Worm (Caenorhabditis elegans): ENCODE data around the gene ins-5.

The ins-5 gene

DNA sequence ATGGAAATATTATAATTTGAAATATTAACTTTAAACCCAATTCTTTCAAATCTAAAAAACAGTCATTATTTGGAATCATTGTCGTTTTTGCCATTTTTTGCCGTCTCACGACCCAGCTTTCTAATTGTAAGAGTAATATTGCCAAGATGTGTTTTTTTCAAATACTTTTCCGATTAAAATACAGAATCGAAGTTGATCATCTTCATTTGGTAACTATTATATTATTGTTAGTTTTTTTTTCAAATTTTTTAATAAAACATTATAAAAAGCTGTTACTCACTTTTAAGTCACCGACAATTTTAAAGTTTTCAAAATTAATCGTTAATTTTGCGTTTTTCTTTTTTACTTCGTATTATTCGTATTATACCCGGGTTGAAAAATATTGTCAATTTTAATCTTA lies at the start of gene ins-5:
Gene ins-5, plus strand, starts transcription at position 301 of the 400 bp plus-strand sequence.
- TF ChIP-seq med-1 (GFP tag; optimal IDR thresholded peaks at IDR 0.05; ENCODE audit: insufficient read depth) (no peak), cog-1 (tag; optimal IDR thresholded peaks at IDR 0.05) (no peak), T22C8.4 (GFP tag; IDR thresholded peaks at IDR 0.05) (no peak), ztf-23 (GFP tag; IDR thresholded peaks at IDR 0.05) (no peak), ztf-29 (GFP tag; IDR thresholded peaks at IDR 0.05) (no peak), flt-1 (GFP tag; IDR thresholded peaks at IDR 0.05) (no peak), klf-2 (GFP tag; conservative IDR thresholded peaks at IDR 0.05) (no peak), ref-1 (GFP tag; conservative IDR thresholded peaks at IDR 0.05) (no peak), tab-1 (GFP tag; IDR thresholded peaks at IDR 0.05) (no peak)

DNA sequence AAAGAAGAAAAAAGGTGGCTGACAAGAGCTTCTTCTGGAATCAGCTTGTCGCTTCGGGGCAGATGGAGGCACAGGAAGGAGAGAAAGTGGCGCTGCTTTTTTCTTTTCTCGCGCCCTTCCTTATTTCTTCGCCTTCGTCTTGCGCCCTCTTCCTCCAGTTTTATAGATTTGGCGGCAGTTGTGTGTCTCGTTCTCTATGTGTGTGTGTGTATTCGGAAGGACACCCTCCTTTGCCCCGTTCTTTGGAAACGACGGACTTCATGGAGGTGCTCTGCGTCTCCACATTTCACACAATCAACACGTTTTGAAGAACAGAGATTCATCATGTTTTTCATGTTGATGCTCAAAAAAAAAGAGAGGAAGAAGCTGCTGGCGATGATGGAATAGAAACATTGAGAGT lies 48.7 kb upstream of the ins-5 start:
- TF ChIP-seq tab-1 (GFP tag; IDR thresholded peaks at IDR 0.05) (0 out of 2 replicates have a peak, but pooled peaks have one; percentile 19), cog-1 (tag; optimal IDR thresholded peaks at IDR 0.05) (no peak), med-1 (GFP tag; optimal IDR thresholded peaks at IDR 0.05; ENCODE audit: insufficient read depth) (no peak), klf-2 (GFP tag; conservative IDR thresholded peaks at IDR 0.05) (no peak), ztf-23 (GFP tag; IDR thresholded peaks at IDR 0.05) (no peak)

DNA sequence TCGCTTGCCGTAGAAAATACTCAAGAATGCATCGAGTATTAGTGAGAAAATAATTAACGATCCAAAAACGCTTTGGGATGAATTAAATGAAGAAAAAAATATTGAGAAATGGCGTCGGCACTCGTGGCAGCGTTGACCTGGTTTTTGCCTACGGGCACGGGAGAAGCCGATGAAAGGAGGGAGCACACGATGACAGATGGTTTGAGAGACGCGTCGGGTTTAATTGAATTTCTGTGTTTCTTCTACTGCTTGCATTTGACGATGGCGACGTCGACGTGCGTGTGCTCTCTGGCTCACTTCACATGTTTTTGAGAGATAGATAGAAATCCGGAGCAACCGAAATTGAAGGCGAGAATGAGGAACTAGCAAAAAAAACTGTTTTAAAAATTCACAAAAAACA lies 46.7 kb upstream of the ins-5 start:
- TF ChIP-seq ref-1 (GFP tag; conservative IDR thresholded peaks at IDR 0.05) = no peak
- no peak for TF ChIP-seq ztf-29 (GFP tag; IDR thresholded peaks at IDR 0.05)
- no peak for TF ChIP-seq klf-2 (GFP tag; conservative IDR thresholded peaks at IDR 0.05)
- TF ChIP-seq med-1 (GFP tag; optimal IDR thresholded peaks at IDR 0.05; ENCODE audit: insufficient read depth) = no peak
- no peak for TF ChIP-seq T22C8.4 (GFP tag; IDR thresholded peaks at IDR 0.05)
- TF ChIP-seq ztf-23 (GFP tag; IDR thresholded peaks at IDR 0.05) = no peak
- TF ChIP-seq tab-1 (GFP tag; IDR thresholded peaks at IDR 0.05) = no peak
- no peak for TF ChIP-seq cog-1 (tag; optimal IDR thresholded peaks at IDR 0.05)
- TF ChIP-seq flt-1 (GFP tag; IDR thresholded peaks at IDR 0.05) = no peak

DNA sequence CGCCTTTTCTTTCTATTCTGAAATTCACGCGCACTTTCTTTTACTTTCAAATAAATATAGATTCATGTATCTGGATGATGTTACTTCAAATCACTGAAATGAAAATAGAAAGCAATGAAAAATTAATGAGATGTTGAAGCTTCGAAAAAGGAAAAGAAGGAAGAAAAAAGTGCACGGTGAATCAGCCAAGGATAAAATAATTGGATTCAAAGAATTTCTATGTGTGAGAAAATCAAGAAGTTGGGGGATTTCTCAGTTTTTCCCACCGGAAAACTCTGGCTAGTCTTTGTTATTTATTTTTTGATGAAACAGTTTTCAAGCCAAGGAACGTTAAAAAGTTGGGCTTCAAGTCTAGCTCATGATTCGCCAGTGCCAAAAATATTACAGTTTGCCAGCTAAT lies 45.6 kb upstream of the ins-5 start:
- TF ChIP-seq ztf-23 (GFP tag; IDR thresholded peaks at IDR 0.05) (no peak), ref-1 (GFP tag; conservative IDR thresholded peaks at IDR 0.05) (no peak), ztf-29 (GFP tag; IDR thresholded peaks at IDR 0.05) (no peak), klf-2 (GFP tag; conservative IDR thresholded peaks at IDR 0.05) (no peak), T22C8.4 (GFP tag; IDR thresholded peaks at IDR 0.05) (no peak), tab-1 (GFP tag; IDR thresholded peaks at IDR 0.05) (no peak), cog-1 (tag; optimal IDR thresholded peaks at IDR 0.05) (no peak), med-1 (GFP tag; optimal IDR thresholded peaks at IDR 0.05; ENCODE audit: insufficient read depth) (no peak), flt-1 (GFP tag; IDR thresholded peaks at IDR 0.05) (no peak)

DNA sequence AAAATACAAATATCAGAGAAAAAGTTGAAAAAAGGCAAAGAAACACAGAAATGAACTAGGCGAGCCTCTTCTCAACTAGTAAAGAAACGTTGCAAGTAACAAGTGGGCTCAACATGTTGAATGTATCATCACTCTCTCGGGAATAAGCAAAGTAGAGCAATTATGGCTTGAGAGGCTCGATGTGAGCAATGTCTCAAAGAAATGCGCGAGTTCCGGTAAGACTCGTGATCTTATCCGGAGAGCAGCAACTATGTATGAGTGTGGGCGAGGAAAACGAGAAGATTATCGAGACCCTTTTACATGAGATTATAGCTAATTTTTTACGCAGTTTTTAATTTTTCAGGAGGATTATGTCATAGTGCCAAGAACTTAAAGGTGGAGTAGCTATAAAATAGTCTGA lies 45.1 kb upstream of the ins-5 start:
- no peak for TF ChIP-seq ztf-29 (GFP tag; IDR thresholded peaks at IDR 0.05)
- no peak for TF ChIP-seq flt-1 (GFP tag; IDR thresholded peaks at IDR 0.05)
- no peak for TF ChIP-seq tab-1 (GFP tag; IDR thresholded peaks at IDR 0.05)

DNA sequence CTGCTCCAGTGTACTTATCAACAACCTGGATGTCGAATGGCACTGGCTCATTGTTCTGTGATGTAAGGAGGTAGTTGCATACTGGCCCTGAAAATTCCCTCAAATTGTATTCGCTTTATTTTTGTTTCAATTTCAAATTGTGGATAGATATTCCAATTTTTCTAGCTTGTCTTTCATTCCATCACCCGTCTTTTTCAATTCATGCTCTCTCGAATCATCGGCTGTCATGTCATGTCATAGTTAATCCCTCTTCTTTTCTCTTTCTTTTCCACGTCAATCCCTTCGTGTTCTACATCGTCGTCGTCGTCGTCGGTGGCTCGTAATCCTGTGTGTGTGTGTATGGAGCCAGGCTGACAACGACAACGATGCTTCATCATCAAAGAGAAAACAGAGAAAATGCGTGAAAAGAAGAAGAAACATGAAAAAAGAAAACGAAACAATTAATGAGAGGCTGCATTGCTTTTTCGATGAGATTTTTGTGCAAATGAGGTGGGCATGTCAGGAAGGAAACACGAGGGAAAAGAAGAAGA lies 41.7 kb upstream of the ins-5 start:
- TF ChIP-seq med-1 (GFP tag; optimal IDR thresholded peaks at IDR 0.05; ENCODE audit: insufficient read depth) (no peak), ztf-23 (GFP tag; IDR thresholded peaks at IDR 0.05) (no peak), cog-1 (tag; optimal IDR thresholded peaks at IDR 0.05) (no peak), flt-1 (GFP tag; IDR thresholded peaks at IDR 0.05) (no peak), klf-2 (GFP tag; conservative IDR thresholded peaks at IDR 0.05) (no peak), T22C8.4 (GFP tag; IDR thresholded peaks at IDR 0.05) (no peak), tab-1 (GFP tag; IDR thresholded peaks at IDR 0.05) (no peak), ztf-29 (GFP tag; IDR thresholded peaks at IDR 0.05) (no peak), ref-1 (GFP tag; conservative IDR thresholded peaks at IDR 0.05) (no peak)

- TF ChIP-seq tab-1 (GFP tag; IDR thresholded peaks at IDR 0.05) = no peak
- no peak for TF ChIP-seq T22C8.4 (GFP tag; IDR thresholded peaks at IDR 0.05)
- no peak for TF ChIP-seq ref-1 (GFP tag; conservative IDR thresholded peaks at IDR 0.05)
- no peak for TF ChIP-seq klf-2 (GFP tag; conservative IDR thresholded peaks at IDR 0.05)
- no peak for TF ChIP-seq med-1 (GFP tag; optimal IDR thresholded peaks at IDR 0.05; ENCODE audit: insufficient read depth)
- TF ChIP-seq cog-1 (tag; optimal IDR thresholded peaks at IDR 0.05) = no peak
- no peak for TF ChIP-seq ztf-29 (GFP tag; IDR thresholded peaks at IDR 0.05)
- no peak for TF ChIP-seq ztf-23 (GFP tag; IDR thresholded peaks at IDR 0.05)
- TF ChIP-seq flt-1 (GFP tag; IDR thresholded peaks at IDR 0.05) = no peak
Observed at ce11 chrII:5956583-5956982, 40.8 kb upstream of the ins-5 start, which contains the start of gene casy-1. Gene casy-1 (minus strand): TSS chrII:5956683.

DNA sequence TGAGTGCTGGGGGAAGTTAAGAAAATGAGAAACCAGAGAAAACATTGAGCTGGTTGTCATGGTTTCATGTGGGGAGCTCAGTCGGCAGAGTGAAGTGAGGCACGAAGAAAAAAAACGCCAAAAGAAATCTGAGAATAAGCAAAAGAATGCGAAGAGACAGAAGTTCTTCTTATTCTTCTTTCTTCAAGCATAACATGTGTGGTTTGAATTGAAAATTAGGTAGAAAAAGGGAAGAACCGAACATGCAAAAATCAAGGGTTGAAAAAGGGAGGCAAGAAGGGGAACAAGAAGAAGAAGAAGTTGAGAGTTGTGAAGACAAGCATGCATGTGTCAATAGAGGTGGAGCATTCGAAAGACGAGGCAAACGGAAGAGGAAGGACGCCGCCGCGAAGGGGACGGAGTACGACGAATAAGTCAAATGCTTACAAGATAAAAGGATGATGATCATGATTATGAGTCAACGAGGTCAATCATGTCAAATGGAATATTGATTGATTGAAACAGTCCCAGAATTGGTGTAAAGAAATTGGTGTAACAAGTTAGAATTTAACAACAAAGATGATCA lies 39.5 kb upstream of the ins-5 start:
- TF ChIP-seq klf-2 (GFP tag; conservative IDR thresholded peaks at IDR 0.05) = no peak
- no peak for TF ChIP-seq ref-1 (GFP tag; conservative IDR thresholded peaks at IDR 0.05)

DNA sequence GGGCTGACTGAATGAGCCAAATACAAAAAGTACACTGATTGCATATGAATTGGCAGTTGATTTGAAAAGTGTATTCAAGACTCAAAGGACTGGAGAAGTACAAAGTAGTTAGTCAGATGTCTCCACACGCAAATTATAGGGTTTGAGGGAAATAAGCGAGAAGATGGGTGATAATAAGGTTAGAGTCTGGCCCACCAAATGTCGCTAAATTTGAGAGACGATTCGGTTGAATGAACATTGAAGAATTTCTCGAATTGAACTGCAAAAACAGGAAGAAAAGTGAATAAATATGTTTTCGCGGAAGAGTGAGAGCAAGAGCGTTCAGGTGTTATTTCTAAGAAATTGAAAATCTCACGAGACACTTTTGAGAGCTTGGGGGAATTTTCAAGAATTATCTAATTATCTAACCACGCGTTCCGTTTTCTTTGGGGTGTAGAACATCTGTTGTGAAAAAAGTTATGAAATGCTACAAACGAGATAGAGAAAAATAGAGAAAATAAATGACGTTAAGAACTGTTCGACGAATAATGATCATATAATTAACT lies 37.7 kb upstream of the ins-5 start:
- TF ChIP-seq tab-1 (GFP tag; IDR thresholded peaks at IDR 0.05) (no peak), ref-1 (GFP tag; conservative IDR thresholded peaks at IDR 0.05) (no peak), cog-1 (tag; optimal IDR thresholded peaks at IDR 0.05) (no peak), T22C8.4 (GFP tag; IDR thresholded peaks at IDR 0.05) (no peak), flt-1 (GFP tag; IDR thresholded peaks at IDR 0.05) (no peak), ztf-23 (GFP tag; IDR thresholded peaks at IDR 0.05) (no peak), ztf-29 (GFP tag; IDR thresholded peaks at IDR 0.05) (no peak), klf-2 (GFP tag; conservative IDR thresholded peaks at IDR 0.05) (no peak), med-1 (GFP tag; optimal IDR thresholded peaks at IDR 0.05; ENCODE audit: insufficient read depth) (no peak)

DNA sequence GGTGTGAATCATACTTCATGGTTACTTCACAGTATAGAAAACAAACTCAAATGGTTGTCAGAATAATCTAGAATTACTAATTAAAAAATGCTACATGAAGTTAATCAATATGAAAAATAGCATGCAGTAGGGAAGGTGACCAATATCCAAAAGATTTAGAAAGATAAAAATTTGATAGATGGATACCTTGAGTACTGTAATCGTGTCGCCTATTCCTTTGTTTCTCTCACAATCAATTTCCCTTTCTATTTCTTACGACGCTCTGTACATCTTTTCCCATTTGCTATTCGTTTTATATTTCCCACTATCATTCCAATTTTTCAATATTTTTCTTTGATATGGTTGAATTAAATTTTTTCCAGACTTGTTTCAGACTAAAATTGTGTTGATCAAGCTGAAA lies 36.0 kb upstream of the ins-5 start, which contains the start of gene B0034.7:
Gene B0034.7, plus strand, starts transcription at position 301 of the 400 bp plus-strand sequence.
- TF ChIP-seq ztf-23 (GFP tag; IDR thresholded peaks at IDR 0.05) = no peak
- TF ChIP-seq tab-1 (GFP tag; IDR thresholded peaks at IDR 0.05) = no peak
- TF ChIP-seq flt-1 (GFP tag; IDR thresholded peaks at IDR 0.05) = no peak
- no peak for TF ChIP-seq med-1 (GFP tag; optimal IDR thresholded peaks at IDR 0.05; ENCODE audit: insufficient read depth)
- TF ChIP-seq ref-1 (GFP tag; conservative IDR thresholded peaks at IDR 0.05) = no peak
- no peak for TF ChIP-seq cog-1 (tag; optimal IDR thresholded peaks at IDR 0.05)
- TF ChIP-seq klf-2 (GFP tag; conservative IDR thresholded peaks at IDR 0.05) = no peak
- no peak for TF ChIP-seq ztf-29 (GFP tag; IDR thresholded peaks at IDR 0.05)
- no peak for TF ChIP-seq T22C8.4 (GFP tag; IDR thresholded peaks at IDR 0.05)

Measured in whole organism, midembryonic.